Worm (Caenorhabditis elegans): Measurements from ENCODE around the gene rho-1.
"Not testable (repeated sequence)": the region's sequence is repeated elsewhere in the genome, so short reads cannot be mapped to it uniquely, and the experiment has no call there.

rho-1 gene

DNA sequence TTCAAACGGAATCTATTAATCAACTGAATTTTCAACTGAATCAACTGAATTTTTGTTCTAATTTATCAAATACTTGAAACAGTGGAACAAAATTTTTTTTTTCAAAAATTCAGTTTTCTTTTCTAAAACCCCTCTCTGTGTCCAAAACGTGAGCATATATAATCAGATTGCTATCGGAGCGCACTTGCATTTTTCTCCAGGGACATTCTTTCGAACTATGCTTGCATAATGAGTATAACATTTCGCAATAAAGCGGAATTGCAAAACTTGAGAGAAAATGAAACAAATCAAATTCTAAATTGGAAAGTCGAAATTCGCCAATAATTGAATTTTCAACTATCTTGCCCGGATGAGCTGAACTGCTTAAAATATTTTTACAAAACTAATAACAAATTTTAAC lies 12.7 kb downstream of the rho-1 start:
- no peak for TF ChIP-seq tbx-11 (GFP tag; IDR thresholded peaks at IDR 0.05)
- no peak for TF ChIP-seq pes-1 (GFP tag; IDR thresholded peaks at IDR 0.05)
- TF ChIP-seq B0310.2 (tag; optimal IDR thresholded peaks at IDR 0.05): no peak
- TF ChIP-seq tbx-37 (GFP tag; conservative IDR thresholded peaks at IDR 0.05): no peak
- TF ChIP-seq ceh-36 (tag; optimal IDR thresholded peaks at IDR 0.05): no peak
- no peak for TF ChIP-seq sea-1 (GFP tag; conservative IDR thresholded peaks at IDR 0.05)
- TF ChIP-seq hmg-4 (GFP tag; optimal IDR thresholded peaks at IDR 0.05): no peak

- TF ChIP-seq pes-1 (GFP tag; IDR thresholded peaks at IDR 0.05) (no peak), tbx-11 (GFP tag; IDR thresholded peaks at IDR 0.05) (no peak), tbx-37 (GFP tag; conservative IDR thresholded peaks at IDR 0.05) (no peak), tra-4 (tag; optimal IDR thresholded peaks at IDR 0.05) (no peak), ceh-13 (GFP tag; optimal IDR thresholded peaks at IDR 0.05) (no peak), ceh-36 (tag; optimal IDR thresholded peaks at IDR 0.05) (no peak), ama-1 (optimal IDR thresholded peaks at IDR 0.05) (no peak), flt-1 (GFP tag; IDR thresholded peaks at IDR 0.05) (no peak), sea-1 (GFP tag; conservative IDR thresholded peaks at IDR 0.05) (no peak), aly-1 (tag; optimal IDR thresholded peaks at IDR 0.05) (no peak), hmbx-1 (tag; optimal IDR thresholded peaks at IDR 0.05) (no peak), scrt-1 (GFP tag; IDR thresholded peaks at IDR 0.05) (no peak), B0310.2 (tag; optimal IDR thresholded peaks at IDR 0.05) (no peak), ets-7 (tag; optimal IDR thresholded peaks at IDR 0.05) (no peak), F13C5.2 (tag; optimal IDR thresholded peaks at IDR 0.05) (no peak)
These were observed 17.3 kb downstream of the rho-1 start for ce11 chrIV:16471569-16471968.

ce11 chrIV:16470888-16471287 lies 17.9 kb downstream of the rho-1 start, which contains the start of gene VY10G11R.1:
Gene VY10G11R.1, minus strand, starts transcription at chrIV:16470988.
- TF ChIP-seq sea-1 (GFP tag; conservative IDR thresholded peaks at IDR 0.05); ama-1 (optimal IDR thresholded peaks at IDR 0.05); F13C5.2 (tag; optimal IDR thresholded peaks at IDR 0.05): not testable (repeated sequence)

DNA sequence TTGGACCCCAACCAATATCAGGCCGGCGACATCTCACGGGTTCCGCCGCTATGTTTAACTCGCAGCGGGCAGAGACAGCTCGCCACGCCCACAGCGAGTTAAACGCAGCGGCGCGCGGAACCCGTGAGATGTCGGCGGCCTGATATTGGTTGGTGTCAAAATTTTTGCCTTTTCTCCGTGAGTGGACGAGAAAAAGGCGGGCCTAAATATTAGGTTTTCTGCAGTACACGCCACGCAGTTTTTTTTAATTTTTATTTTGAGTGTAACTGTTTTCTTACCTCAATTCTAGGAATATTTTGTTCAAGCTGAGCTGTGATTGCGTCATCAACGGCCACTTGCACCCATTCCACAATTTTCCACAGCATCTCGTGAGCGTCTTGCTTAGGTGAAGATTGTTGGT lies 24.9 kb downstream of the rho-1 start:
- 0 out of 2 replicates have a peak, but pooled peaks have one; percentile 15 for TF ChIP-seq sea-1 (GFP tag; conservative IDR thresholded peaks at IDR 0.05)

DNA sequence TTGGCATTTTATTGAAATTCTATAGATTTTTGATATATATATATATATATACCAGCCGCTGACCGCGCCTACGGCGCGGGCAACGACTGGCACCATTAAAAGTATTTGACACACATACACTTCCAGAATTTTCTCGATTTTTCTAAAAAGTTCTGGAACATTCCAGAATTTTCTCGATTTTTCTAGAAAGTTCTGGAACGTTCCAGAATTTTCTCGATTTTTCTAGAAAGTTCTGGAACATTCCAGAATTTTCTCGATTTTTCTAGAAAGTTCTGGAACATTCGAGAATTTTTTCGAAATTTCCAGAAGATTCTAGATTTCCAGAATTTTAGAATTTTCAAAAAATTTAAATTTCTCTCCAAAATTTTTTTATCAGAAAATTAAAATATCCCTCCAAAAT lies 30.5 kb downstream of the rho-1 start:
- TF ChIP-seq pes-1 (GFP tag; IDR thresholded peaks at IDR 0.05) (peak; percentile 91), flt-1 (GFP tag; IDR thresholded peaks at IDR 0.05) (peak; percentile 90), tbx-37 (GFP tag; conservative IDR thresholded peaks at IDR 0.05) (0 out of 2 replicates have a peak, but pooled peaks have one; percentile 36)

- TF ChIP-seq tra-4 (tag; optimal IDR thresholded peaks at IDR 0.05) (no peak), aly-1 (tag; optimal IDR thresholded peaks at IDR 0.05) (no peak), hmg-4 (GFP tag; optimal IDR thresholded peaks at IDR 0.05) (no peak)
These were observed 42.2 kb downstream of the rho-1 start for ce11 chrIV:16446664-16447063.

DNA sequence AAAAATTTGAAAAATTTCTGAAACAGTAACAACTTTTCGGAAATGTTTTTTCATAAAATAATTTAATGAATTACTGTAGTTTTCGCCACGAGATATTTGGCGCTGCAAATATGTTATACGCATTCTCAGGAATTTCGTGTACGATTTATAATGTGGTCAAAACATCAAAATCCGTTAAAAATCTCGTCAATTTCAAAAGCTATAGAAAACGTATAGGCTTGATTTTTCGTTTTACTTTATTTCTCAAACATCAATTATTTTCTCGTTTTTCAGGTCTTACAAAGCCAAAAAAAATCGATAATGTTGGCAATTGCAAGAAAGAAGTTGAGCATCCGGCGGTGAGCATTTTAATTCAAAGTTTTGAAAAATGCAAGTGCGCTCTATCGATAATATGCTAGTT lies 45.9 kb downstream of the rho-1 start, which contains the start of gene dlc-4:
Gene dlc-4, plus strand, starts transcription at position 301 of the 400 bp plus-strand sequence.
- TF ChIP-seq hmg-4 (GFP tag; optimal IDR thresholded peaks at IDR 0.05) (no peak), flt-1 (GFP tag; IDR thresholded peaks at IDR 0.05) (no peak), ets-7 (tag; optimal IDR thresholded peaks at IDR 0.05) (no peak), B0310.2 (tag; optimal IDR thresholded peaks at IDR 0.05) (no peak), tbx-11 (GFP tag; IDR thresholded peaks at IDR 0.05) (no peak), pes-1 (GFP tag; IDR thresholded peaks at IDR 0.05) (no peak)

ce11 chrIV:16440446-16441049 lies 48.3 kb downstream of the rho-1 start:
- TF ChIP-seq pes-1 (GFP tag; IDR thresholded peaks at IDR 0.05): peak; percentile 49; the same call in 1 of the 2 replicates
